Fruit fly (Drosophila melanogaster) Kc167 (cell line): ENCODE results near the gene fzo.

Source experiments
- Sin3A ChIP-seq: fragments of >200 bp; optimal IDR thresholded peaks from 2 replicates; lab custom pipeline; 2018; ENCODE audit warnings: missing external identifiers
- psq ChIP-seq: fragments of >200 bp; optimal IDR thresholded peaks from 2 replicates; lab custom pipeline; 2017; ENCODE audit warnings: missing external identifiers
- ttk ChIP-seq: sonication (Bioruptor generic); optimal IDR thresholded peaks from 2 replicates; lab custom pipeline; 2017; ENCODE audit warnings: missing external identifiers

- TF ChIP-seq ttk = no peak
- no peak for TF ChIP-seq psq (lab: Kevin White, UChicago)
- no peak for TF ChIP-seq Sin3A
Observed at dm6 chr3R:23156347-23156864, 47.4 kb downstream of the fzo start.
